Worm (Caenorhabditis elegans) whole organism, young adult: ENCODE measurements around the gene F32H5.3.
A peak's percentile ranks its signal among the peaks of the same experiment; 100 is the strongest.

Source experiments
- B0336.3 ChIP-seq: fragments of 200-800 bp; sonication (Bioruptor generic); IDR thresholded peaks from 2 replicates; pipeline ENCODE4 v1.3.6; 2022; ENCODE audit warnings: missing genetic modification characterization, missing compliant biosample characterization
- C06A6.2 ChIP-seq: fragments of 200-800 bp; sonication (Bioruptor generic); conservative IDR thresholded peaks from 2 replicates; pipeline ENCODE4 v1.3.6; 2022; ENCODE audit warnings: missing genetic modification characterization, missing compliant biosample characterization
- F23B12.7 ChIP-seq: sonication (generic microtip); optimal IDR thresholded peaks from 2 replicates; lab custom pipeline; 2017; ENCODE audit warnings: missing genetic modification characterization, mild to moderate bottlenecking, missing compliant biosample characterization, antibody characterized with exemption, moderate library complexity; ENCODE audit not compliant: insufficient read depth
- F55B11.4 ChIP-seq: sonication (generic microtip); optimal IDR thresholded peaks from 2 replicates; lab custom pipeline; 2016; ENCODE audit warnings: missing compliant biosample characterization, missing genetic modification characterization, borderline replicate concordance; ENCODE audit not compliant: insufficient read depth
- K12H6.12 ChIP-seq: fragments of 200-800 bp; sonication (Bioruptor generic); optimal IDR thresholded peaks from 2 replicates; lab custom pipeline; 2018; ENCODE audit warnings: mild to moderate bottlenecking, missing genetic modification characterization, missing compliant biosample characterization
- T26A5.8 ChIP-seq: sonication (generic microtip); optimal IDR thresholded peaks from 2 replicates; lab custom pipeline; 2016; ENCODE audit warnings: missing genetic modification characterization, missing compliant biosample characterization
- Y53G8AR.9 ChIP-seq: fragments of 200-800 bp; sonication (Bioruptor generic); conservative IDR thresholded peaks from 2 replicates; pipeline ENCODE4 v1.3.6; 2022; ENCODE audit warnings: missing genetic modification reagents, missing genetic modification characterization, missing compliant biosample characterization
- Y79H2A.3 ChIP-seq: fragments of 200-800 bp; sonication (Bioruptor generic); conservative IDR thresholded peaks from 2 replicates; pipeline ENCODE4 v1.3.6; 2022; ENCODE audit warnings: missing genetic modification reagents, missing genetic modification characterization, missing compliant biosample characterization
- Y95B8A.8 ChIP-seq: fragments of 200-800 bp; sonication (Bioruptor generic); IDR thresholded peaks from 2 replicates; pipeline ENCODE4 v1.3.6; 2022; ENCODE audit warnings: missing genetic modification reagents, missing genetic modification characterization, missing compliant biosample characterization
- ZK185.1 ChIP-seq: sonication (generic microtip); optimal IDR thresholded peaks from 2 replicates; lab custom pipeline; 2016; ENCODE audit warnings: mild to moderate bottlenecking, missing genetic modification characterization, missing compliant biosample characterization; ENCODE audit not compliant: poor library complexity, severe bottlenecking
- aptf-3 ChIP-seq: fragments of 200-800 bp; sonication (Bioruptor generic); IDR thresholded peaks from 2 replicates; pipeline ENCODE4 v1.3.6; 2022; ENCODE audit warnings: missing genetic modification characterization, missing compliant biosample characterization
- atf-7 ChIP-seq: sonication (generic microtip); optimal IDR thresholded peaks from 2 replicates; lab custom pipeline; 2017; ENCODE audit warnings: mild to moderate bottlenecking, missing genetic modification characterization, missing compliant biosample characterization
- attf-3 ChIP-seq: fragments of 200-800 bp; sonication (Bioruptor generic); conservative IDR thresholded peaks from 2 replicates; pipeline ENCODE4 v1.3.6; 2022; ENCODE audit warnings: missing genetic modification reagents, missing genetic modification characterization, missing compliant biosample characterization
- attf-5 ChIP-seq: fragments of 200-800 bp; sonication (Bioruptor generic); optimal IDR thresholded peaks from 2 replicates; lab custom pipeline; 2018; ENCODE audit warnings: mild to moderate bottlenecking, missing genetic modification characterization, missing compliant biosample characterization
- bed-2 ChIP-seq: fragments of 200-800 bp; sonication (Bioruptor generic); IDR thresholded peaks from 2 replicates; pipeline ENCODE4 v1.3.6; 2022; ENCODE audit warnings: missing genetic modification reagents, missing genetic modification characterization, missing compliant biosample characterization
- cebp-1 ChIP-seq, 2 experiments: fragments of 200-800 bp in 1 of 2; sonication (Bioruptor generic) in 1 of 2; sonication (generic microtip) in 1 of 2; IDR thresholded peaks in 1 of 2; optimal IDR thresholded peaks in 1 of 2; 2 replicates each; pipeline versions ENCODE4 v1.3.6 to Lab custom; 2017 to 2022; ENCODE audit warnings: missing compliant biosample characterization in 2 of 2, missing genetic modification characterization in 2 of 2, mild to moderate bottlenecking in 1 of 2, missing genetic modification reagents in 1 of 2, moderate library complexity in 1 of 2
- chd-7 ChIP-seq: sonication (generic microtip); optimal IDR thresholded peaks from 2 replicates; lab custom pipeline; 2016; ENCODE audit warnings: mild to moderate bottlenecking, missing genetic modification characterization, moderate library complexity, missing compliant biosample characterization
- dox-1 ChIP-seq: fragments of 200-800 bp; sonication (Bioruptor generic); IDR thresholded peaks from 2 replicates; pipeline ENCODE4 v1.3.6; 2022; ENCODE audit warnings: missing genetic modification reagents, missing genetic modification characterization, missing compliant biosample characterization
- egl-18 ChIP-seq: fragments of 200-800 bp; sonication (Bioruptor generic); IDR thresholded peaks from 2 replicates; pipeline ENCODE4 v1.3.6; 2022; ENCODE audit warnings: missing genetic modification reagents, missing genetic modification characterization, missing compliant biosample characterization
- egrh-3 ChIP-seq: fragments of 200-800 bp; sonication (Bioruptor generic); IDR thresholded peaks from 2 replicates; pipeline ENCODE4 v1.3.6; 2022; ENCODE audit warnings: missing genetic modification reagents, missing genetic modification characterization, missing compliant biosample characterization
- hlh-26 ChIP-seq: fragments of 200-800 bp; sonication (Bioruptor generic); conservative IDR thresholded peaks from 2 replicates; pipeline ENCODE4 v1.3.6; 2022; ENCODE audit warnings: missing genetic modification reagents, missing genetic modification characterization, missing compliant biosample characterization
- hmg-20 ChIP-seq: fragments of 200-800 bp; sonication (Bioruptor generic); IDR thresholded peaks from 2 replicates; pipeline ENCODE4 v1.3.6; 2022; ENCODE audit warnings: missing genetic modification reagents, missing genetic modification characterization, missing compliant biosample characterization
- hsf-1 ChIP-seq: fragments of 200-800 bp; sonication (Bioruptor generic); IDR thresholded peaks from 2 replicates; pipeline ENCODE4 v1.3.6; 2022; ENCODE audit warnings: missing genetic modification reagents, missing genetic modification characterization, missing compliant biosample characterization
- let-526 ChIP-seq: fragments of 200-800 bp; sonication (Bioruptor generic); IDR thresholded peaks from 2 replicates; pipeline ENCODE4 v1.3.6; 2022; ENCODE audit warnings: missing genetic modification reagents, missing genetic modification characterization, missing compliant biosample characterization
- lin-54 ChIP-seq: fragments of 200-800 bp; sonication (Bioruptor generic); optimal IDR thresholded peaks from 2 replicates; lab custom pipeline; 2018; ENCODE audit warnings: mild to moderate bottlenecking, missing genetic modification characterization, missing compliant biosample characterization
- madf-8 ChIP-seq: fragments of 200-800 bp; sonication (Bioruptor generic); conservative IDR thresholded peaks from 2 replicates; pipeline ENCODE4 v1.3.6; 2022; ENCODE audit warnings: missing genetic modification reagents, missing genetic modification characterization, missing compliant biosample characterization
- nfya-1 ChIP-seq: sonication (generic microtip); optimal IDR thresholded peaks from 2 replicates; lab custom pipeline; 2017; ENCODE audit warnings: antibody characterized with exemption, missing compliant biosample characterization, missing genetic modification characterization, borderline replicate concordance; ENCODE audit not compliant: insufficient read depth
- nhr-27 ChIP-seq: fragments of 200-800 bp; sonication (Bioruptor generic); optimal IDR thresholded peaks from 2 replicates; lab custom pipeline; 2018; ENCODE audit warnings: mild to moderate bottlenecking, missing genetic modification characterization, moderate library complexity, missing compliant biosample characterization
- nhr-80 ChIP-seq: sonication (generic microtip); optimal IDR thresholded peaks from 2 replicates; lab custom pipeline; 2016; ENCODE audit warnings: missing genetic modification characterization, missing compliant biosample characterization
- pbrm-1 ChIP-seq: fragments of 200-800 bp; sonication (Bioruptor generic); IDR thresholded peaks from 2 replicates; pipeline ENCODE4 v1.3.6; 2022; ENCODE audit warnings: missing genetic modification reagents, missing genetic modification characterization, missing compliant biosample characterization
- rpc-1 ChIP-seq, 2 experiments: fragments of 150-350 bp in 1 of 2; sonication (generic microtip) in 1 of 2; optimal IDR thresholded peaks; 2 replicates each; lab custom pipeline; 2014 to 2018; ENCODE audit warnings: missing biosample characterization in 1 of 2, missing genetic modification characterization in 1 of 2, missing genetic modification reagents in 1 of 2, missing genotype in 1 of 2
- snpc-1.1 ChIP-seq: sonication (generic microtip); optimal IDR thresholded peaks from 2 replicates; lab custom pipeline; 2017; ENCODE audit warnings: missing genetic modification characterization, mild to moderate bottlenecking, missing compliant biosample characterization, antibody characterized with exemption, moderate library complexity, missing genotype, missing genetic modification reagents; ENCODE audit not compliant: insufficient read depth
- snpc-3.4 ChIP-seq: sonication (generic microtip); optimal IDR thresholded peaks from 2 replicates; lab custom pipeline; 2017; ENCODE audit warnings: missing genetic modification characterization, mild to moderate bottlenecking, missing compliant biosample characterization, antibody characterized with exemption, moderate library complexity, missing genotype, missing genetic modification reagents
- unc-62 ChIP-seq: fragments of 150-350 bp; optimal IDR thresholded peaks from 2 replicates; lab custom pipeline; 2014; ENCODE audit warnings: missing biosample characterization, missing genetic modification reagents, missing genetic modification characterization
- zfh-2 ChIP-seq: fragments of 200-800 bp; sonication (Bioruptor generic); conservative IDR thresholded peaks from 2 replicates; pipeline ENCODE4 v1.3.6; 2022; ENCODE audit warnings: missing genetic modification reagents, missing genetic modification characterization, missing compliant biosample characterization
- zim-3 ChIP-seq: sonication (generic microtip); optimal IDR thresholded peaks from 2 replicates; lab custom pipeline; 2017; ENCODE audit warnings: mild to moderate bottlenecking, missing genetic modification characterization, moderate library complexity, missing compliant biosample characterization
- ztf-28 ChIP-seq: fragments of 200-800 bp; sonication (Bioruptor generic); IDR thresholded peaks from 2 replicates; pipeline ENCODE4 v1.3.6; 2022; ENCODE audit warnings: missing genetic modification reagents, missing genetic modification characterization, missing compliant biosample characterization
- ztf-3 ChIP-seq: fragments of 200-800 bp; sonication (Bioruptor generic); optimal IDR thresholded peaks from 2 replicates; lab custom pipeline; 2018; ENCODE audit warnings: mild to moderate bottlenecking, missing genetic modification characterization, missing compliant biosample characterization

F32H5.3 gene

DNA sequence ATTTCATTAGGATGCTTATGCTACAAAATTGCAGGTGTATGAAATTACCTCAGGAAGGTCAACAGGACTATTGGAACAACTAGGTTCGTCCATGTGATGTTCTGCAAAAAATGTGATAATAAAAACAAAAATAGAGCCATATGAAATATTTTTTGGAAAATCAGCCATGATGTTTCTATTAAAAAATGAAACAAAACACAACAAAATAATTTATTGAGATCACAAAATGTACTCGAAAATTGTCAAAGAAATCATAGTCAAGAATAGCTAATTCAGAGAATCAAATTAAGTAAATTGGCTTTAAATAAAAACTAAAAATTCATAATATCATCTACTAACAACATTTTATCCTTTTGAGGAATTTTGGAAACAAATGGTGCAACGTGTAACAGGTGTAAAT lies 28.2 kb upstream of the F32H5.3 start, which contains the start of gene nhr-129:
Gene nhr-129 (minus strand): TSS at position 101 of the 400 bp plus-strand sequence.
- TF ChIP-seq Y79H2A.3 (GFP tag; lab: Robert Waterston, UW) (no peak), attf-5 (GFP tag; lab: Kevin White, UChicago) (no peak), hsf-1 (GFP tag; lab: Robert Waterston, UW) (no peak), cebp-1 (GFP tag; IDR thresholded peaks at IDR 0.05; lab: Robert Waterston, UW) (no peak), cebp-1 (tag; optimal IDR thresholded peaks at IDR 0.05; lab: Kevin White, UChicago) (no peak), attf-3 (GFP tag; lab: Robert Waterston, UW) (no peak), ztf-3 (GFP tag; lab: Kevin White, UChicago) (no peak), F23B12.7 (tag; lab: Kevin White, UChicago) (no peak), nfya-1 (tag; lab: Kevin White, UChicago) (no peak), let-526 (GFP tag; lab: Robert Waterston, UW) (no peak), dox-1 (GFP tag; lab: Robert Waterston, UW) (no peak), zfh-2 (GFP tag; lab: Robert Waterston, UW) (no peak)

DNA sequence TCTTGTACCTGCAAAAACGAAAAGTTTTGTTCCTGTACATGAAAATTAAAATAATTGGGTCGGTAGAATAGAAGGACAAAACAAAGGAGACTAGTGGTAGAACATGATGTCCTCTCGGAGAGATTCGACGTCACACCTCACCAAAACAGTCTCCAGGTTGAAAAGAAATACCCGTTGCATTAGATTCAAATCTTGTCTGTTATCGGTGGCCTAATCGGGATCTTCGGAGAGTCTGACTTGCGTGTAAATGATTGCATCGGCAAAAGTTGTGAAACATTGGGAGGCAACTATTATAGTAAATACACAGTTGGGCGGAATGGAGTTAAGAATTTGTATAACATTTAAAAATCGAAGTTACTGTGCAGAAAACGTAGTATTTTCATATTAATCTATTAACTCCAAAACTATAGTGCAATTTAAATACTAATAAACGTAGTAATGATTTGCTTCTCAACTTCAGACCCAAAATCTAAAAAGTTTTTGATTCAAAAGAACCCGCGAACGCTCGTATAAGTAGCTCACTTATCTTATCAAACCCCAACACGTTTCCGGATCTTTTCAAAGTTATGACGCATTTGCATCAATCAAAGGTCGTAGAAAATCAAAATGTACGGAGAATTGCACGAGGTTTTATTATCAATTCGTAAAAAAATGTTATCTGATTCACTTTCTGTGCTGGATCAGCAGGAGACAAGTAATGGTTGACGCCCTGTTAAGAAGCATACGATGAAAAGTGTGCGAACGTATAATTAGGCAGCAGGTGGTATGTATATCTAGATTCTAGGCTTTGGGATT lies 25.6 kb upstream of the F32H5.3 start, which contains the start of gene nhr-168:
Gene nhr-168 (minus strand): TSS at position 486 of the 795 bp plus-strand sequence.
- peak; percentile 62 for TF ChIP-seq nhr-80
- TF ChIP-seq Y53G8AR.9 (GFP tag; lab: Robert Waterston, UW) = no peak
- TF ChIP-seq lin-54 = no peak
- TF ChIP-seq nhr-27 (tag; lab: Kevin White, UChicago) = no peak
- no peak for TF ChIP-seq ZK185.1 (tag; lab: Kevin White, UChicago)
- no peak for TF ChIP-seq chd-7 (tag; lab: Kevin White, UChicago)
- TF ChIP-seq B0336.3 = no peak
- TF ChIP-seq rpc-1 (optimal IDR thresholded peaks at IDR 0.05; lab: Kevin White, UChicago) = no peak
- no peak for TF ChIP-seq rpc-1 (tag; optimal IDR thresholded peaks at IDR 0.05; lab: Kevin White, UChicago)
- TF ChIP-seq, all 124 proteins: peak for 1

ce11 chrV:13334447-13334846 lies 24.7 kb upstream of the F32H5.3 start:
- TF ChIP-seq atf-7 (tag; lab: Kevin White, UChicago) (no peak), pbrm-1 (GFP tag; lab: Robert Waterston, UW) (no peak), hmg-20 (GFP tag; lab: Robert Waterston, UW) (no peak)

DNA sequence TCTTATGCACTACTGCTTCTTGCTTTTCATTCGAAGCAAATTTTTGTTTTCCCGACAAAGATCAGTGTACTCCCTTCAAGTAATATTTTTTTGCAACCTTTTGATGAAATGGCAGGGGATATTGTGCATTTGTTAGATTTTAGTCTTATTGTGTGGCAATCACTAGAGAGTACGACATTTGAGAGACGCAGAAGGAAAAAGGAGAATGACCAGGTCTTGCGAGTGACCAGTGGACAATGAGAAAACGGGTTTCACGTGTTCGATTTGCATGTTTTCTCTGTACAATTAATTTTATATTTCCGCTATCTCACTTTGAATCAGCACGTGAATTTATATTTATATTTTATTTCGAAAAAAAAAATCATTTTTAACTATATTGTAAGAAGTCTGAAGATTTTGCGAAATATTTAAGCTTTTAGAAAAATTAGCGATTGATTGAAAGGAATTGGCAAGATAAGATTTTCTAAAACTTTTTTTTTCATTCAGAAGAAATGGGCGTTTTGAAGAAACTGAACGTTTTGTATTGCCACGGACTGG lies 23.2 kb upstream of the F32H5.3 start, which contains the start of gene C50B6.9:
Gene C50B6.9 (plus strand): TSS at position 487 of the 537 bp plus-strand sequence.
- TF ChIP-seq C06A6.2 (GFP tag; lab: Robert Waterston, UW) (no peak), T26A5.8 (tag; lab: Kevin White, UChicago) (no peak)

- no peak for TF ChIP-seq egrh-3 (GFP tag; lab: Robert Waterston, UW)
- no peak for TF ChIP-seq chd-7 (tag; lab: Kevin White, UChicago)
- TF ChIP-seq bed-2 (GFP tag; lab: Robert Waterston, UW) = no peak
- no peak for TF ChIP-seq snpc-1.1
- no peak for TF ChIP-seq Y53G8AR.9 (GFP tag; lab: Robert Waterston, UW)
- no peak for TF ChIP-seq madf-8 (GFP tag; lab: Robert Waterston, UW)
- no peak for TF ChIP-seq ztf-28 (GFP tag; lab: Robert Waterston, UW)
- TF ChIP-seq dox-1 (GFP tag; lab: Robert Waterston, UW) = no peak
- no peak for TF ChIP-seq snpc-3.4 (tag; lab: Kevin White, UChicago)
- no peak for TF ChIP-seq F55B11.4 (tag; lab: Kevin White, UChicago)
- TF ChIP-seq K12H6.12 = no peak
- no peak for TF ChIP-seq egl-18 (GFP tag; lab: Robert Waterston, UW)
- TF ChIP-seq zim-3 (tag; lab: Kevin White, UChicago) = no peak
- no peak for TF ChIP-seq Y95B8A.8 (GFP tag; lab: Robert Waterston, UW)
- TF ChIP-seq aptf-3 (GFP tag; lab: Robert Waterston, UW) = no peak
- no peak for TF ChIP-seq unc-62 (GFP tag; lab: Kevin White, UChicago)
- TF ChIP-seq hlh-26 = no peak
These were observed 21.1 kb upstream of the F32H5.3 start for ce11 chrV:13338037-13338436.
